Worm (Caenorhabditis elegans) whole organism, L3 larva: Measurements from ENCODE around the gene F26C11.4.

ENCODE experiments used
- egl-27 ChIP-seq: sonication (generic microtip); optimal IDR thresholded peaks from 4 replicates; lab custom pipeline; 2017; ENCODE audit warnings: missing biosample characterization, missing genetic modification reagents, missing genetic modification characterization
- hmg-11 ChIP-seq: sonication (generic microtip); optimal IDR thresholded peaks from 2 replicates; lab custom pipeline; 2016; ENCODE audit warnings: missing genetic modification characterization, missing compliant biosample characterization
- nhr-11 ChIP-seq: fragments of 150-350 bp; optimal IDR thresholded peaks from 2 replicates; lab custom pipeline; 2014; ENCODE audit warnings: missing biosample characterization, missing genetic modification characterization
- nhr-237 ChIP-seq: fragments of 150-350 bp; optimal IDR thresholded peaks from 2 replicates; lab custom pipeline; 2014; ENCODE audit warnings: missing biosample characterization, missing genetic modification characterization
- unc-62 ChIP-seq: fragments of 150-350 bp; sonication (generic microtip); optimal IDR thresholded peaks from 4 replicates; lab custom pipeline; 2014; ENCODE audit warnings: missing biosample characterization, missing genetic modification reagents, missing genetic modification characterization
- zag-1 ChIP-seq: fragments of 150-350 bp; optimal IDR thresholded peaks from 2 replicates; lab custom pipeline; 2014; ENCODE audit warnings: missing biosample characterization, missing genetic modification characterization

ce11 chrII:9965325-9965724 is 49.2 kb upstream of the F26C11.4 start:
- no peak for TF ChIP-seq hmg-11
- no peak for TF ChIP-seq nhr-237 (tag; lab: Kevin White, UChicago)
- no peak for TF ChIP-seq egl-27
- no peak for TF ChIP-seq zag-1 (tag; lab: Kevin White, UChicago)
- no peak for TF ChIP-seq unc-62 (GFP tag; lab: Kevin White, UChicago)
- no peak for TF ChIP-seq nhr-11 (tag; lab: Kevin White, UChicago)
